Fruit fly (Drosophila melanogaster): Measurements from ENCODE around the gene CG43390.

dm6 chr3L:11586794-11587462 lies 7.2 kb upstream of the CG43390 start:
- TF ChIP-seq CrebA (GFP tag; optimal IDR thresholded peaks at IDR 0.05; ENCODE audit: borderline replicate concordance) (no peak), brk (GFP tag; optimal IDR thresholded peaks at IDR 0.05) (no peak), pan (optimal IDR thresholded peaks at IDR 0.05) (no peak), rgr (GFP tag; optimal IDR thresholded peaks at IDR 0.05) (no peak), Hr78 (GFP tag; optimal IDR thresholded peaks at IDR 0.05) (no peak), usp (GFP tag; optimal IDR thresholded peaks at IDR 0.05) (no peak), CG9705 (GFP tag; optimal IDR thresholded peaks at IDR 0.05) (no peak)
